Fruit fly (Drosophila melanogaster): ENCODE data around the gene Odj.

Gene Odj

dm6 chr3R:17794335-17795074 is 14.5 kb downstream of the Odj start, which contains the start of gene CG43102:
Gene CG43102 (minus strand): TSS chr3R:17794490.
- TF ChIP-seq ash1 (GFP tag; optimal IDR thresholded peaks at IDR 0.05) (peak; percentile 18), sim (GFP tag; IDR thresholded peaks at IDR 0.05) (no peak), bab2 (GFP tag; optimal IDR thresholded peaks at IDR 0.05) (peak; percentile 34), nerfin-1 (tag; optimal IDR thresholded peaks at IDR 0.05) (peak; percentile 46), Hr51 (GFP tag; optimal IDR thresholded peaks at IDR 0.05) (peak; percentile 51 to 78), slp2 (GFP tag; optimal IDR thresholded peaks at IDR 0.05) (no peak), MTF-1 (GFP tag; optimal IDR thresholded peaks at IDR 0.05; ENCODE audit: borderline replicate concordance) (no peak), shn (GFP tag; optimal IDR thresholded peaks at IDR 0.05) (no peak), Hmr (GFP tag; optimal IDR thresholded peaks at IDR 0.05) (peak; percentile 68), ewg (GFP tag; optimal IDR thresholded peaks at IDR 0.05) (no peak), CG8944 (GFP tag; optimal IDR thresholded peaks at IDR 0.05) (peak; percentile 44), zfh2 (GFP tag; optimal IDR thresholded peaks at IDR 0.05) (peak; percentile 49), Stat92E (GFP tag; optimal IDR thresholded peaks at IDR 0.05) (no peak), Optix (GFP tag; IDR thresholded peaks at IDR 0.05) (peak; percentile 65), ssp (GFP tag; IDR thresholded peaks at IDR 0.05) (peak; percentile 56), CG10274 (GFP tag; optimal IDR thresholded peaks at IDR 0.05) (peak; percentile 16), HmgZ (tag; optimal IDR thresholded peaks at IDR 0.05) (peak; percentile 62), CG17802 (tag; optimal IDR thresholded peaks at IDR 0.05) (peak; percentile 52), Hr3 (GFP tag; optimal IDR thresholded peaks at IDR 0.05) (peak; percentile 62), CG17568 (GFP tag; optimal IDR thresholded peaks at IDR 0.05) (peak; percentile 33), HLHmδ (GFP tag; optimal IDR thresholded peaks at IDR 0.05) (peak; percentile 13), CG2116 (GFP tag; optimal IDR thresholded peaks at IDR 0.05) (peak; percentile 55), CG17361 (GFP tag; IDR thresholded peaks at IDR 0.05) (peak; percentile 83), BEAF-32 (GFP tag; optimal IDR thresholded peaks at IDR 0.05) (peak; percentile 71), emc (GFP tag; optimal IDR thresholded peaks at IDR 0.05) (peak; percentile 13), NC2β (GFP tag; optimal IDR thresholded peaks at IDR 0.05) (no peak), slbo (GFP tag; IDR thresholded peaks at IDR 0.05) (peak; percentile 73; the same call in 1 of the 2 replicates), CG10979 (tag; optimal IDR thresholded peaks at IDR 0.05) (peak; percentile 44), CG7372 (GFP tag; IDR thresholded peaks at IDR 0.05) (peak; percentile 69), CG9932 (GFP tag; IDR thresholded peaks at IDR 0.05) (peak; percentile 84), Hmx (GFP tag; optimal IDR thresholded peaks at IDR 0.05) (no peak), Kr (GFP tag; optimal IDR thresholded peaks at IDR 0.05) (no peak), CG11456 (GFP tag; IDR thresholded peaks at IDR 0.05) (peak; percentile 78), H15 (GFP tag; IDR thresholded peaks at IDR 0.05) (peak; percentile 77), CG7928 (GFP tag; optimal IDR thresholded peaks at IDR 0.05) (no peak), CG12219 (GFP tag; optimal IDR thresholded peaks at IDR 0.05) (peak; percentile 33), Hsf (GFP tag; optimal IDR thresholded peaks at IDR 0.05) (peak; percentile 52), CG13624 (GFP tag; optimal IDR thresholded peaks at IDR 0.05) (peak; percentile 8), fd96Cb (tag; optimal IDR thresholded peaks at IDR 0.05) (peak; percentile 49), Aef1 (GFP tag; IDR thresholded peaks at IDR 0.05) (peak; percentile 75), Ravus (GFP tag; IDR thresholded peaks at IDR 0.05) (no peak; the same call in 1 of the 2 replicates), hth (optimal IDR thresholded peaks at IDR 0.05) (no peak), CG10543 (GFP tag; optimal IDR thresholded peaks at IDR 0.05) (peak; percentile 76), sens-2 (GFP tag; IDR thresholded peaks at IDR 0.05) (peak; percentile 37; the same call in 1 of the 2 replicates), CG18476 (GFP tag; optimal IDR thresholded peaks at IDR 0.05) (peak; percentile 14), CG15011 (GFP tag; optimal IDR thresholded peaks at IDR 0.05) (peak; percentile 16), so (GFP tag; IDR thresholded peaks at IDR 0.05) (peak; percentile 51; the same call in 1 of the 3 replicates), CG6272 (GFP tag; IDR thresholded peaks at IDR 0.05) (peak; percentile 29), pros (GFP tag; optimal IDR thresholded peaks at IDR 0.05) (no peak)
